Worm (Caenorhabditis elegans): ENCODE results near the gene srw-130.
"Not testable (repeated sequence)": the region's sequence is repeated elsewhere in the genome, so short reads cannot be mapped to it uniquely, and the experiment has no call there.

The srw-130 gene

DNA sequence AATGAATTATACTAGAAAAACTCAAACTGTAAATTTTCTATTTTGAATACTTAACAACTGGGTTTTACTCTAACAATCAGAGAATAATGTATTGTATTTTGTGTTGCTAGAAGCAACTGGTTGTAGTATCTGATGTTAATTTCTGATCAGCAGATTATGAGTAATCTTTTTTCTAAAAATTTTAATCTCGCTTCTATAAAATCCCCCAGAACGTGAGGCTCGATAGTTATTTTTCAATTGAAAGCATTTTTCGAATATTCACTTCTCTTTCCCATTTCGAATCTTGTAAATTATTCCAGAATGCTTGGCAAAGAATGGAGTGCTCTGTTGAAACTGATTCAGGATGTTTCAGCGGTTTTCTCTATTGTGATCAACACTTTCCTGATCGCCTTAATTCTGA lies 30.8 kb downstream of the srw-130 start, which contains the start of gene str-227:
TSS of gene str-227 (plus strand) at position 301 of the 400 bp plus-strand sequence.
- TF ChIP-seq unc-39 (tag; optimal IDR thresholded peaks at IDR 0.05): no peak
- TF ChIP-seq unc-62 (GFP tag; optimal IDR thresholded peaks at IDR 0.05 in 1 of 2): peak in 1 of 2 experiments; percentile 2
- no peak for TF ChIP-seq unc-62 (tag; optimal IDR thresholded peaks at IDR 0.05)

- TF ChIP-seq ama-1 (optimal IDR thresholded peaks at IDR 0.05) (no peak), Y48G9A.11 (GFP tag; IDR thresholded peaks at IDR 0.05) (no peak), dmd-6 (GFP tag; IDR thresholded peaks at IDR 0.05) (no peak), ztf-11 (tag; optimal IDR thresholded peaks at IDR 0.05) (no peak), lir-3 (tag; optimal IDR thresholded peaks at IDR 0.05) (no peak), egl-27 (tag; optimal IDR thresholded peaks at IDR 0.05) (no peak), F44E2.7 (GFP tag; IDR thresholded peaks at IDR 0.05) (no peak)
These were observed 36.3 kb downstream of the srw-130 start, which contains the start of gene str-226 for ce11 chrV:3512381-3512780. TSS of gene str-226 (plus strand) at chrV:3512681.

- TF ChIP-seq aha-1 (tag): peak; percentile 42
- no peak for TF ChIP-seq jun-1 (tag; optimal IDR thresholded peaks at IDR 0.05)
These were observed 38.8 kb downstream of the srw-130 start, which contains the start of gene str-228 for ce11 chrV:3509878-3510277. TSS of gene str-228 (plus strand) at chrV:3510178.

DNA sequence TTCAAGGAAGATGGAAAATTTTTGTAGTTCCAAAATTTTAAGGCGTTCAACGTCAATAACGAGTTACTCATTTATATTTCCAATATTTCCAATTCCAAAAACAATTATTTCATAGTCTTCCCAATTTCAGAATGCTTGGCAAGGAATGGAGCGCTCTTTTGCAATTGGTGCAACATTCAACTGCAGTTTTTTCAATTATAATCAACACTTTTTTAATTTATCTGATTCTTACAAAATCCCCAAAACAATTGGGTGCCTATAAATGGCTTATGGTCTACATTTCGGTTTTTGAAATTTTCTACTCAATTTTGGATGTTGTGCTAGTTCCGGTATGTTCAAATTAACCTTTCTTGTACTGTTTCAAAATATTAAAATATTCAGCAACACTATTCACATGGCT lies 41.0 kb downstream of the srw-130 start, which contains the start of gene str-225:
TSS of gene str-225 (plus strand) at position 132 of the 400 bp plus-strand sequence.
- no peak for TF ChIP-seq snpc-4 (tag; optimal IDR thresholded peaks at IDR 0.05)
- TF ChIP-seq unc-62 (GFP tag; optimal IDR thresholded peaks at IDR 0.05 in 1 of 2): peak in 1 of 2 experiments; percentile 93
- no peak for TF ChIP-seq unc-62 (tag; optimal IDR thresholded peaks at IDR 0.05)

DNA sequence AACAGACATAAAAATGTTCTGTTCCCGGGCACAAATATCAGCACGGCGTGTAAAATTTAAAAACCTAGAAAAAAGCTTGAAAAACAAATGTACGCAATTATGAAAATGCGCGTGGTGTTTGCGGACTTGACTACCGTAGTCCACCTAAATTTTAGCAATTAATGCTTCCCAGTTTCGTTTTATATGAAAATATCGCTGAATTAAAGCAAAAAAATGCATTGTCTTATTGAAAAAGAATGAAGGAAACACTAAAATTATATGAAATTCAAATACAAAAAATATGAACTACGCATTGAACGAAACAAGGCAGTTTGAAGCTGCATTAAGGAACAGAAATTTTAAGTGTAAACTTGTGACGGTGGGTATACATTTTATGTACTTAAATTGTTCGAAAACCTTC lies 42.4 kb downstream of the srw-130 start, which contains the start of gene ugt-64:
TSS of gene ugt-64 (minus strand) at position 101 of the 400 bp plus-strand sequence.
- TF ChIP-seq egl-43 (GFP tag; IDR thresholded peaks at IDR 0.05); lin-13 (GFP tag; optimal IDR thresholded peaks at IDR 0.05); ama-1 (optimal IDR thresholded peaks at IDR 0.05): not testable (repeated sequence)

- TF ChIP-seq lin-1 (GFP tag; IDR thresholded peaks at IDR 0.05) (peak; percentile 55; the same call in 1 of the 2 replicates), unc-62 (GFP tag; optimal IDR thresholded peaks at IDR 0.05 in 1 of 2) (no peak), unc-62 (tag; optimal IDR thresholded peaks at IDR 0.05) (no peak), ZK337.2 (GFP tag; IDR thresholded peaks at IDR 0.05) (no peak), T26A8.4 (GFP tag; IDR thresholded peaks at IDR 0.05) (no peak), nhr-237 (tag; optimal IDR thresholded peaks at IDR 0.05) (no peak), jun-1 (tag; optimal IDR thresholded peaks at IDR 0.05) (no peak), F26F4.8 (GFP tag; conservative IDR thresholded peaks at IDR 0.05) (no peak), nhr-102 (tag; optimal IDR thresholded peaks at IDR 0.05) (no peak), daf-12 (tag; optimal IDR thresholded peaks at IDR 0.05) (no peak), skn-1 (tag; optimal IDR thresholded peaks at IDR 0.05) (no peak), nhr-11 (tag; optimal IDR thresholded peaks at IDR 0.05) (no peak), snpc-4 (tag; optimal IDR thresholded peaks at IDR 0.05) (no peak), nhr-25 (tag; optimal IDR thresholded peaks at IDR 0.05; ENCODE audit: borderline replicate concordance, insufficient read depth) (no peak), sdz-12 (GFP tag; optimal IDR thresholded peaks at IDR 0.05) (no peak), mdt-29 (GFP tag; IDR thresholded peaks at IDR 0.05) (no peak), madf-5 (GFP tag; IDR thresholded peaks at IDR 0.05) (no peak), ceh-28 (tag; optimal IDR thresholded peaks at IDR 0.05) (no peak), nhr-28 (tag; optimal IDR thresholded peaks at IDR 0.05) (peak; percentile 100), dpl-1 (GFP tag; optimal IDR thresholded peaks at IDR 0.05) (no peak), ztf-7 (tag; optimal IDR thresholded peaks at IDR 0.05) (no peak), lin-38 (GFP tag; IDR thresholded peaks at IDR 0.05) (no peak), spr-1 (tag; optimal IDR thresholded peaks at IDR 0.05) (no peak), duxl-1 (tag; optimal IDR thresholded peaks at IDR 0.05; ENCODE audit: poor library complexity) (no peak), pqm-1 (tag; optimal IDR thresholded peaks at IDR 0.05) (peak; percentile 78), attf-4 (tag; optimal IDR thresholded peaks at IDR 0.05) (no peak), tra-1 (GFP tag; IDR thresholded peaks at IDR 0.05) (peak; percentile 60; the same call in 1 of the 2 replicates), Y75B8A.6 (GFP tag; IDR thresholded peaks at IDR 0.05) (no peak), nhr-76 (tag; optimal IDR thresholded peaks at IDR 0.05) (no peak), tag-97 (GFP tag; IDR thresholded peaks at IDR 0.05) (no peak), hif-1 (tag; optimal IDR thresholded peaks at IDR 0.05) (no peak)
These were observed 43.0 kb downstream of the srw-130 start for ce11 chrV:3505745-3506144.

Data from whole organism, L4 larva.